Worm (Caenorhabditis elegans) whole organism, L2 larva: ENCODE data around the gene C51E3.10.

Experiments
- elt-3 ChIP-seq: sonication (generic microtip); optimal IDR thresholded peaks from 2 replicates; lab custom pipeline; 2017; ENCODE audit warnings: missing biosample characterization, missing genetic modification characterization
- nhr-12 ChIP-seq: fragments of 150-350 bp; optimal IDR thresholded peaks from 2 replicates; lab custom pipeline; 2014; ENCODE audit warnings: missing biosample characterization, missing genetic modification characterization
- nhr-237 ChIP-seq: fragments of 150-350 bp; optimal IDR thresholded peaks from 2 replicates; lab custom pipeline; 2014; ENCODE audit warnings: missing biosample characterization, missing genetic modification characterization
- nhr-77 ChIP-seq: fragments of 150-350 bp; optimal IDR thresholded peaks from 2 replicates; lab custom pipeline; 2014; ENCODE audit warnings: missing biosample characterization, missing genetic modification characterization
- unc-62 ChIP-seq: fragments of 150-350 bp; optimal IDR thresholded peaks from 2 replicates; lab custom pipeline; 2014; ENCODE audit warnings: missing biosample characterization, missing genetic modification reagents, missing genetic modification characterization

- no peak for TF ChIP-seq nhr-237 (tag; lab: Kevin White, UChicago)
- TF ChIP-seq nhr-77 = no peak
- TF ChIP-seq unc-62 (GFP tag; lab: Kevin White, UChicago) = no peak
- no peak for TF ChIP-seq elt-3 (tag; lab: Kevin White, UChicago)
- TF ChIP-seq nhr-12 (tag; lab: Kevin White, UChicago) = no peak
These were observed 40.0 kb downstream of the C51E3.10 start, which contains the start of gene srxa-18 for ce11 chrV:10120898-10121297.
